Worm (Caenorhabditis elegans) whole organism, L2 larva: ENCODE results near the gene ima-1.

Experiments
- C34F6.9 ChIP-seq: fragments of 150-350 bp; optimal IDR thresholded peaks from 2 replicates; lab custom pipeline; 2014; ENCODE audit warnings: missing biosample characterization, missing genetic modification characterization
- F13H6.1 ChIP-seq: sonication (generic microtip); optimal IDR thresholded peaks from 2 replicates; lab custom pipeline; 2016; ENCODE audit warnings: missing genetic modification characterization, missing compliant biosample characterization
- R02D3.7 ChIP-seq: fragments of 150-350 bp; optimal IDR thresholded peaks from 2 replicates; lab custom pipeline; 2014; ENCODE audit warnings: missing biosample characterization, missing genetic modification characterization
- Y55F3AM.14 ChIP-seq: fragments of 200-800 bp; sonication (Bioruptor generic); optimal IDR thresholded peaks from 2 replicates; lab custom pipeline; 2018; ENCODE audit warnings: mild to moderate bottlenecking, missing genetic modification characterization, missing compliant biosample characterization
- ZK546.5 ChIP-seq: sonication (generic microtip); optimal IDR thresholded peaks from 2 replicates; lab custom pipeline; 2017; ENCODE audit warnings: missing biosample characterization, missing genetic modification characterization
- ama-1 ChIP-seq: fragments of 150-350 bp; optimal IDR thresholded peaks from 2 replicates; lab custom pipeline; 2018; ENCODE audit warnings: inconsistent platforms
- blmp-1 ChIP-seq: sonication (generic microtip); optimal IDR thresholded peaks from 2 replicates; lab custom pipeline; 2017; ENCODE audit warnings: missing genetic modification characterization, mild to moderate bottlenecking, missing compliant biosample characterization, antibody characterized with exemption, moderate library complexity; ENCODE audit not compliant: insufficient read depth
- ceh-16 ChIP-seq: fragments of 150-350 bp; optimal IDR thresholded peaks from 2 replicates; lab custom pipeline; 2014; ENCODE audit warnings: missing biosample characterization, missing genetic modification characterization
- crh-2 ChIP-seq: sonication (generic microtip); optimal IDR thresholded peaks from 2 replicates; lab custom pipeline; 2017; ENCODE audit warnings: missing biosample characterization, missing genetic modification characterization
- egl-27 ChIP-seq: sonication (generic microtip); optimal IDR thresholded peaks from 3 replicates; lab custom pipeline; 2017; ENCODE audit warnings: missing biosample characterization, missing genetic modification reagents, missing genetic modification characterization
- elt-1 ChIP-seq: fragments of 150-350 bp; optimal IDR thresholded peaks from 2 replicates; lab custom pipeline; 2014; ENCODE audit warnings: missing biosample characterization, missing genetic modification characterization
- elt-3 ChIP-seq: sonication (generic microtip); optimal IDR thresholded peaks from 2 replicates; lab custom pipeline; 2017; ENCODE audit warnings: missing biosample characterization, missing genetic modification characterization
- fos-1 ChIP-seq: fragments of 150-350 bp; optimal IDR thresholded peaks from 2 replicates; lab custom pipeline; 2014; ENCODE audit warnings: missing biosample characterization, missing genetic modification characterization
- lin-11 ChIP-seq: fragments of 150-350 bp; sonication (generic microtip); optimal IDR thresholded peaks from 2 replicates; lab custom pipeline; 2014; ENCODE audit warnings: missing biosample characterization, missing genetic modification characterization, inconsistent platforms, mixed read lengths
- lin-39 ChIP-seq: fragments of 150-350 bp; optimal IDR thresholded peaks from 2 replicates; lab custom pipeline; 2014; ENCODE audit warnings: missing biosample characterization, missing genetic modification reagents, missing genetic modification characterization
- lsy-2 ChIP-seq, 2 experiments: fragments of 150-350 bp in 1 of 2; sonication (generic microtip) in 1 of 2; optimal IDR thresholded peaks; 2 replicates each; lab custom pipeline; 2014 to 2017; ENCODE audit warnings: missing biosample characterization in 2 of 2, missing genetic modification characterization in 2 of 2
- mab-5 ChIP-seq: fragments of 150-350 bp; optimal IDR thresholded peaks from 2 replicates; lab custom pipeline; 2014; ENCODE audit warnings: missing biosample characterization, missing genetic modification characterization
- mbf-1 ChIP-seq: sonication (generic microtip); optimal IDR thresholded peaks from 2 replicates; lab custom pipeline; 2017; ENCODE audit warnings: missing biosample characterization, missing genetic modification characterization
- nhr-10 ChIP-seq: sonication (generic microtip); optimal IDR thresholded peaks from 2 replicates; lab custom pipeline; 2017; ENCODE audit warnings: missing biosample characterization, missing genetic modification characterization
- nhr-11 ChIP-seq: fragments of 150-350 bp; optimal IDR thresholded peaks from 2 replicates; lab custom pipeline; 2014; ENCODE audit warnings: missing biosample characterization, missing genetic modification characterization
- nhr-12 ChIP-seq: fragments of 150-350 bp; optimal IDR thresholded peaks from 2 replicates; lab custom pipeline; 2014; ENCODE audit warnings: missing biosample characterization, missing genetic modification characterization
- nhr-129 ChIP-seq: fragments of 150-350 bp; optimal IDR thresholded peaks from 2 replicates; lab custom pipeline; 2014; ENCODE audit warnings: missing biosample characterization, missing genetic modification characterization
- nhr-21 ChIP-seq: fragments of 150-350 bp; optimal IDR thresholded peaks from 2 replicates; lab custom pipeline; 2014; ENCODE audit warnings: missing biosample characterization, missing genetic modification characterization
- nhr-23 ChIP-seq: fragments of 150-350 bp; optimal IDR thresholded peaks from 2 replicates; lab custom pipeline; 2014; ENCODE audit warnings: missing biosample characterization, missing genetic modification reagents, missing genetic modification characterization
- nhr-25 ChIP-seq: fragments of 150-350 bp; sonication (generic microtip); optimal IDR thresholded peaks from 3 replicates; lab custom pipeline; 2014; ENCODE audit warnings: missing biosample characterization, missing genetic modification characterization
- nhr-6 ChIP-seq: fragments of 150-350 bp; optimal IDR thresholded peaks from 2 replicates; lab custom pipeline; 2014; ENCODE audit warnings: missing biosample characterization, missing genetic modification characterization
- peb-1 ChIP-seq: fragments of 150-350 bp; optimal IDR thresholded peaks from 2 replicates; lab custom pipeline; 2014; ENCODE audit warnings: missing biosample characterization, missing genetic modification characterization
- sem-4 ChIP-seq: fragments of 150-350 bp; optimal IDR thresholded peaks from 2 replicates; lab custom pipeline; 2014; ENCODE audit warnings: missing biosample characterization, missing genetic modification reagents, missing genetic modification characterization
- skn-1 ChIP-seq: sonication (generic microtip); optimal IDR thresholded peaks from 2 replicates; lab custom pipeline; 2017; ENCODE audit warnings: missing biosample characterization, missing genetic modification characterization
- sma-9 ChIP-seq, 2 experiments: fragments of 150-350 bp in 1 of 2; sonication (generic microtip) in 1 of 2; optimal IDR thresholded peaks; 2 replicates each; lab custom pipeline; 2014 to 2016; ENCODE audit warnings: missing genetic modification characterization in 2 of 2, mild to moderate bottlenecking in 1 of 2, missing biosample characterization in 1 of 2, missing compliant biosample characterization in 1 of 2, missing genetic modification reagents in 1 of 2, moderate library complexity in 1 of 2
- snpc-4 ChIP-seq: fragments of 150-350 bp; optimal IDR thresholded peaks from 2 replicates; lab custom pipeline; 2014; ENCODE audit warnings: missing biosample characterization, missing genetic modification characterization
- unc-39 ChIP-seq: fragments of 150-350 bp; optimal IDR thresholded peaks from 2 replicates; lab custom pipeline; 2014; ENCODE audit warnings: missing biosample characterization, missing genetic modification characterization
- unc-55 ChIP-seq: fragments of 150-350 bp; sonication (generic microtip); optimal IDR thresholded peaks from 3 replicates; lab custom pipeline; 2014; ENCODE audit warnings: missing biosample characterization, missing genetic modification reagents, missing genetic modification characterization
- zag-1 ChIP-seq: fragments of 150-350 bp; optimal IDR thresholded peaks from 2 replicates; lab custom pipeline; 2014; ENCODE audit warnings: missing biosample characterization, missing genetic modification characterization
- ztf-11 ChIP-seq: sonication (generic microtip); optimal IDR thresholded peaks from 2 replicates; lab custom pipeline; 2017; ENCODE audit warnings: missing biosample characterization, missing genetic modification characterization
- ztf-4 ChIP-seq: fragments of 150-350 bp; optimal IDR thresholded peaks from 2 replicates; lab custom pipeline; 2014; ENCODE audit warnings: missing biosample characterization, missing genetic modification characterization

ima-1 gene

DNA sequence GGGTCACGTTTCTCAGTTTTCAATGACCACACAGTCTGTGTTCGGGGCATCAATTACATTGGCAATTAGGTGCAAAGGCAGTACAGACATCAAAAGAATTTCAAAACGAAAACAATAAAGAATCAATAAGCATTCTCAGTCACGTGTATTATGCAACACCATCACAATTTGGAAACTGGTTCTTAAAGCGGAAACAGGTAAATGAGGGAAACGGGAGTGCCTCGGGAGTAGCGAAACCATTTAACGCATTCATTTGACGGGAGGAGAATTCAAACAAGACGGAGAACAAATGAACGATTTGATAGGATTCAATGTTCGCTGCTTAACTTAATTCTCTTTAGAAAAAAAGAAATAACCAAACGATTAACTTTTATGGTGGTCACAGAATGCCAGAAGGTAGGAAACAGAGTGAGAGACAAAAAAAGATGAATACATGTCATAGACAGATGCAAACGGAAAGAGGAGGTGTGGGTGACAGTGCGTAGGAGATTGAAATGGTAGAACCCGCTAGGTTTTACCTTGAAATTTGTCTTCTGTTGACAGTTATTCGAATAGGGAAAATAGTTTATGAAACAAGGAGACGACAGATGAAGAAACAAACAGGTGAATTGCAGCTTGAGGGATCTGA lies 42.7 kb upstream of the ima-1 start:
- TF ChIP-seq nhr-129 (tag; lab: Kevin White, UChicago) (peak; percentile 31), crh-2 (tag; lab: Kevin White, UChicago) (peak; percentile 45), ceh-16 (tag; lab: Kevin White, UChicago) (peak; percentile 46), nhr-25 (tag; lab: Kevin White, UChicago) (peak; percentile 72), sem-4 (tag; lab: Kevin White, UChicago) (peak; percentile 41), fos-1 (tag; lab: Kevin White, UChicago) (peak; percentile 5), F13H6.1 (tag; lab: Kevin White, UChicago) (peak; percentile 30), C34F6.9 (tag; lab: Kevin White, UChicago) (no peak), sma-9 (GFP tag; optimal IDR thresholded peaks at IDR 0.05; lab: Kevin White, UChicago) (peak; percentile 49), sma-9 (tag; optimal IDR thresholded peaks at IDR 0.05; lab: Kevin White, UChicago) (no peak), lsy-2 (tag; optimal IDR thresholded peaks at IDR 0.05; lab: Kevin White, UChicago) (no peak), blmp-1 (tag; lab: Kevin White, UChicago) (peak; percentile 8), nhr-6 (tag; lab: Kevin White, UChicago) (peak; percentile 31), mab-5 (tag; lab: Kevin White, UChicago) (no peak)

DNA sequence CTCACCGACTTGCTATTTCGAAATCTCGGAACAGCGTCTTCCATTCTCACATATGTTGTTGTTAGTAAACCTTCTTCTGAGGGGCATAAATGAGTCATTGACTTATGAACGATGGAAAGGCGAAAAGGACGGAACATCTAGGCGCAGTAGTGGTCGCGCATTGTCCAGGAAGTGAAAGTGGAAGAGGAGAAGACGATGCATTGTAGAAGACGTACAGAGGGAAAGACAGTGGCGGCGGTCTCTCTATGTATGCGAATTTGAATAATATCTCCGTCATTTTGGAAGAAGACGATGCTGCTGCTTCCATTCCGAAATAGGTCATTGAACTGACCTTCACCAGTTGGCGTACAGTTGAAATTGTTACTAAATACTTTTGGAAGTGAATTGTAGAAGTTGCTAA lies 41.4 kb upstream of the ima-1 start:
- TF ChIP-seq lin-39 (tag; lab: Kevin White, UChicago) (no peak), ceh-16 (tag; lab: Kevin White, UChicago) (peak; percentile 53), blmp-1 (tag; lab: Kevin White, UChicago) (peak; percentile 67)
- TF ChIP-seq, all 48 proteins: peak for 2

DNA sequence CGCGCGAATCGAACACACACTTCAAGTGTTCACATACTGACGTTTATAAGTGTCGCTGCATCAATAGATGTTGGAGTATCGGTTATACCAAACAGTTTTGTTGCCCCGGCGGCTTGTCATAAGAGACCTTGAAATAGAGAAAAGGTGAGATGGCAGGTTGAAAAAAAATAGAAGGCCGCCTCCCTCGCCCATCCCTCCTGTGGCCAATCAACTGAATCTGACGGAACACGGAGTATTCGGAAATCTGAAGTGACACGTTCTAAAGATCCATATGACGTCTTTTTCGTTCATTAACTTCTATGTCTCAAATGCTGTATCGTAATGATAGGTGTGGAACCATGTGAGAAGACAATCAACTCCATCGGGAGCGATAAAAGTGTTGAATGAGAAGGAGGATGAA lies 40.0 kb upstream of the ima-1 start:
- TF ChIP-seq R02D3.7 (tag; lab: Kevin White, UChicago) (no peak), nhr-12 (no peak)
- TF ChIP-seq, all 48 proteins: peak for 0

DNA sequence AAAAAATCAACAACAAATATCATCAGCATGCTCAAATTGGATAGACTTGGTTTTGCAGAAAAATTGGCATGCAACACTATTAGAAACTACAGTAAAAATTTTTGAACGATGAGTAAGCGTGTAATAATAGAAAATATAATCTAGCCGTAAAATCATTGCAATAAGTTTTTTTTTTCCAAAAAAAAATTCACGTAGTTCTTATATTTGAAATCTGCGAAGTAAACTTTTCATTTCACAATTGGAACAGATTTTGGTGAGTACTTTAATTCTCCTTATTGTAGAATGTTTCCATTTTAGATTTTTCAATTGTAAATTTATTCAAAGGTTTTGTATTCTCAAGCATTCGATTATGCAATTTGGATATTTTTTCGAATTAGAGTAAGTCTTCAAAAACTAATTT lies 39.2 kb upstream of the ima-1 start, which contains the start of gene K10D6.3:
K10D6.3 (plus strand) TSS at position 301 of the 400 bp plus-strand sequence.
- TF ChIP-seq snpc-4 (no peak), egl-27 (no peak), peb-1 (tag; lab: Kevin White, UChicago) (no peak), elt-3 (tag; lab: Kevin White, UChicago) (no peak), lsy-2 (tag; optimal IDR thresholded peaks at IDR 0.05; lab: Kevin White, UChicago) (no peak), mab-5 (tag; lab: Kevin White, UChicago) (no peak), zag-1 (tag; lab: Kevin White, UChicago) (no peak), nhr-11 (tag; lab: Kevin White, UChicago) (no peak), ZK546.5 (tag; lab: Kevin White, UChicago) (no peak), nhr-25 (tag; lab: Kevin White, UChicago) (no peak), nhr-129 (tag; lab: Kevin White, UChicago) (no peak), mbf-1 (tag; lab: Kevin White, UChicago) (no peak), lin-11 (tag; lab: Kevin White, UChicago) (no peak), nhr-21 (tag; lab: Kevin White, UChicago) (no peak), R02D3.7 (tag; lab: Kevin White, UChicago) (no peak)

DNA sequence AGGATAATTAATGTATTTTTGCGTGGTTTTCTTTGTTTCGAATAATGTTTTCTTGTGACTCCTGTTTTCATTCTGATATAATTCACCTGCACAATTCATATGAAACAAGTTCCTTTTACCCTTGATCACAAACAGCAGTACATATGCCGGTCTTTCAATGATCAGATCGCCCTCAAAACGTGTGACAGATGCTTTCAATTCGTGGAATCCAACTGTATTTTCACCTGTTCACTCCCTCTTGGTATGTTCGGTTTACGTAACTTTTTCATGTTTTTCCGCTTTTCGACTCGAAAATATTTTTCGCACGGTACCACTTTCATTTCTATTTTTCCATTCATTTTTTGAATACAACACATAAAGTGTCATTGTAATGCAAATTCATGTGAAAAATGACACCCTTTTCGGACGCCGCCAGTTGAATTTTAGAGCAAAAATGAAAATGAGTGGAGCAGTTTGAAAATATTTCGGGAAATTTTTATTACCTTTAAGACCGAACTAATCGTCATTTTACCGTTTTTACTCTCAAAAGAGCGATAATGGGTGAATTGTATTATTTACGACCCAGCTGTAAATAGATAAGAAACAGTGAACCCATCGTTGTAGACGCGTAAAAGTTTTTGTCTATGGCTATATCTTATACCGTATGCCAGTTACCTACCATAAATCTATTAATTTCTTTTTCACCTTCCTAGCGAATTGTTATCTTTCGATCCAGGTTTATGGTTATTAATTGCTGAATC lies 37.5 kb upstream of the ima-1 start, which contains the start of gene K10D6.4:
K10D6.4 (plus strand) TSS at position 100 of the 740 bp plus-strand sequence.
- TF ChIP-seq fos-1 (tag; lab: Kevin White, UChicago) (peak; percentile 47), sma-9 (GFP tag; optimal IDR thresholded peaks at IDR 0.05; lab: Kevin White, UChicago) (no peak), sma-9 (tag; optimal IDR thresholded peaks at IDR 0.05; lab: Kevin White, UChicago) (no peak), blmp-1 (tag; lab: Kevin White, UChicago) (no peak), lin-11 (tag; lab: Kevin White, UChicago) (peak; percentile 5), nhr-23 (tag; lab: Kevin White, UChicago) (no peak)

ce11 chrV:11204452-11204851 lies 35.0 kb upstream of the ima-1 start:
- no peak for TF ChIP-seq ztf-4 (tag; lab: Kevin White, UChicago)
- no peak for TF ChIP-seq ceh-16 (tag; lab: Kevin White, UChicago)
- TF ChIP-seq fos-1 (tag; lab: Kevin White, UChicago) = no peak
- no peak for TF ChIP-seq Y55F3AM.14 (GFP tag; lab: Kevin White, UChicago)
- TF ChIP-seq skn-1 = no peak
- no peak for TF ChIP-seq nhr-129 (tag; lab: Kevin White, UChicago)
- TF ChIP-seq lin-39 (tag; lab: Kevin White, UChicago) = no peak
- TF ChIP-seq unc-39 (tag; lab: Kevin White, UChicago) = no peak
- no peak for TF ChIP-seq nhr-12
- no peak for TF ChIP-seq nhr-11 (tag; lab: Kevin White, UChicago)
- no peak for TF ChIP-seq ama-1 (lab: Kevin White, UChicago)
- TF ChIP-seq unc-55 (GFP tag; lab: Kevin White, UChicago) = no peak
- no peak for TF ChIP-seq nhr-10
- TF ChIP-seq zag-1 (tag; lab: Kevin White, UChicago) = no peak
- no peak for TF ChIP-seq ztf-11 (tag; lab: Kevin White, UChicago)
- no peak for TF ChIP-seq elt-1 (tag; lab: Kevin White, UChicago)
